Fruit fly (Drosophila melanogaster) whole organism, embryonic: ENCODE data around the gene qjt.

ENCODE experiments used
- BtbVII ChIP-seq: fragments of 200-800 bp; sonication (Bioruptor generic); optimal IDR thresholded peaks from 3 replicates; lab custom pipeline; 2017; ENCODE audit warnings: missing biosample characterization, mild to moderate bottlenecking, missing genetic modification characterization
- CG10366 ChIP-seq: fragments of 200-800 bp; sonication (Bioruptor generic); IDR thresholded peaks from 2 replicates; pipeline ENCODE4 v1.3.6; 2022; ENCODE audit warnings: missing biosample characterization, missing genetic modification characterization
- CG11247 ChIP-seq: fragments of 200-800 bp; sonication (Bioruptor generic); IDR thresholded peaks from 2 replicates; pipeline ENCODE4 v1.3.6; 2022; ENCODE audit warnings: missing biosample characterization, missing genetic modification characterization
- CG12299 ChIP-seq: fragments of 200-800 bp; sonication (Bioruptor generic); optimal IDR thresholded peaks from 2 replicates; lab custom pipeline; 2018; ENCODE audit warnings: missing biosample characterization, mild to moderate bottlenecking, missing genetic modification characterization
- CG12769 ChIP-seq: fragments of 200-800 bp; sonication (Bioruptor generic); optimal IDR thresholded peaks from 2 replicates; lab custom pipeline; 2019; ENCODE audit warnings: missing biosample characterization, mild to moderate bottlenecking, missing genetic modification characterization, moderate library complexity
- CG13287 ChIP-seq: fragments of 200-800 bp; sonication (Bioruptor generic); IDR thresholded peaks from 2 replicates; pipeline ENCODE4 v1.3.6; 2022; ENCODE audit warnings: missing biosample characterization, missing genetic modification characterization; ENCODE audit not compliant: partially characterized antibody
- CG14014 ChIP-seq: fragments of 200-800 bp; sonication (Bioruptor generic); IDR thresholded peaks from 2 replicates; pipeline ENCODE4 v1.3.6; 2022; ENCODE audit warnings: missing biosample characterization, missing genetic modification characterization
- CG15514 ChIP-seq: fragments of 200-800 bp; sonication (Bioruptor generic); optimal IDR thresholded peaks from 3 replicates; lab custom pipeline; 2017; ENCODE audit warnings: missing biosample characterization, missing genetic modification characterization, mild to moderate bottlenecking, moderate library complexity, missing genetic modification reagents
- CG17359 ChIP-seq: fragments of 200-800 bp; sonication (Bioruptor generic); optimal IDR thresholded peaks from 3 replicates; lab custom pipeline; 2018; ENCODE audit warnings: missing biosample characterization, mild to moderate bottlenecking, missing genetic modification characterization, moderate library complexity
- CG17912 ChIP-seq: fragments of 200-800 bp; sonication (Bioruptor generic); optimal IDR thresholded peaks from 2 replicates; lab custom pipeline; 2018; ENCODE audit warnings: missing biosample characterization, mild to moderate bottlenecking, missing genetic modification characterization
- CG30403 ChIP-seq: fragments of 200-800 bp; sonication (Bioruptor generic); optimal IDR thresholded peaks from 3 replicates; lab custom pipeline; 2016; ENCODE audit warnings: missing biosample characterization, missing genetic modification characterization
- CG32772 ChIP-seq: fragments of 200-800 bp; sonication (Bioruptor generic); IDR thresholded peaks from 2 replicates; pipeline ENCODE4 v1.3.6; 2022; ENCODE audit warnings: missing biosample characterization, missing genetic modification characterization
- CG34422 ChIP-seq: fragments of 200-800 bp; sonication (Bioruptor generic); IDR thresholded peaks from 3 replicates; pipeline ENCODE4 v1.3.6; 2022; ENCODE audit warnings: missing biosample characterization, missing genetic modification characterization
- CG3995 ChIP-seq: fragments of 200-800 bp; sonication (Bioruptor generic); optimal IDR thresholded peaks from 3 replicates; lab custom pipeline; 2016; ENCODE audit warnings: missing biosample characterization, missing genetic modification characterization
- CG4617 ChIP-seq: fragments of 200-800 bp; sonication (Bioruptor generic); optimal IDR thresholded peaks from 3 replicates; lab custom pipeline; 2016; ENCODE audit warnings: missing biosample characterization, missing genetic modification characterization, borderline replicate concordance
- CG7839 ChIP-seq: fragments of 200-800 bp; sonication (Bioruptor generic); optimal IDR thresholded peaks from 3 replicates; lab custom pipeline; 2018; ENCODE audit warnings: missing biosample characterization, mild to moderate bottlenecking, missing genetic modification characterization, moderate library complexity
- CG8281 ChIP-seq: fragments of 200-800 bp; sonication (Bioruptor generic); optimal IDR thresholded peaks from 2 replicates; lab custom pipeline; 2018; ENCODE audit warnings: missing biosample characterization, mild to moderate bottlenecking, missing genetic modification characterization, moderate library complexity
- CG8290 ChIP-seq, 3 experiments: fragments of 200-800 bp; sonication (Bioruptor generic); optimal IDR thresholded peaks; 2 replicates each; lab custom pipeline; 2016 to 2019; ENCODE audit warnings: missing biosample characterization in 3 of 3, missing genetic modification characterization in 3 of 3, mild to moderate bottlenecking in 2 of 3, moderate library complexity in 1 of 3
- CG9609 ChIP-seq: fragments of 200-800 bp; sonication (Bioruptor generic); optimal IDR thresholded peaks from 3 replicates; lab custom pipeline; 2016; ENCODE audit warnings: missing biosample characterization, missing genetic modification characterization
- D19B ChIP-seq: fragments of 200-800 bp; sonication (Bioruptor generic); optimal IDR thresholded peaks from 2 replicates; lab custom pipeline; 2017; ENCODE audit warnings: missing biosample characterization, mild to moderate bottlenecking, missing genetic modification characterization
- Dbx ChIP-seq: fragments of 200-800 bp; sonication (Bioruptor generic); IDR thresholded peaks from 3 replicates; pipeline ENCODE4 v1.3.6; 2022; ENCODE audit warnings: missing biosample characterization, missing genetic modification characterization
- Dip3 ChIP-seq: fragments of 200-800 bp; sonication (Bioruptor generic); optimal IDR thresholded peaks from 3 replicates; lab custom pipeline; 2016; ENCODE audit warnings: missing biosample characterization, missing genetic modification characterization
- HLHmδ ChIP-seq: fragments of 200-800 bp; sonication (Bioruptor generic); optimal IDR thresholded peaks from 2 replicates; lab custom pipeline; 2018; ENCODE audit warnings: missing biosample characterization, mild to moderate bottlenecking, missing genetic modification characterization, moderate library complexity
- Jarid2 ChIP-seq: fragments of 200-800 bp; sonication (Bioruptor generic); optimal IDR thresholded peaks from 3 replicates; lab custom pipeline; 2017; ENCODE audit warnings: mild to moderate bottlenecking, missing biosample characterization, missing genetic modification reagents, missing genetic modification characterization
- MTF-1 ChIP-seq: fragments of 200-800 bp; sonication (Bioruptor generic); optimal IDR thresholded peaks from 2 replicates; lab custom pipeline; 2018; ENCODE audit warnings: missing biosample characterization, mild to moderate bottlenecking, missing genetic modification characterization, borderline replicate concordance
- NC2α ChIP-seq: fragments of 200-800 bp; sonication (Bioruptor generic); optimal IDR thresholded peaks from 2 replicates; lab custom pipeline; 2016; ENCODE audit warnings: missing biosample characterization, missing genetic modification characterization
- NfI ChIP-seq: fragments of 200-800 bp; sonication (Bioruptor generic); optimal IDR thresholded peaks from 3 replicates; lab custom pipeline; 2018; ENCODE audit warnings: missing biosample characterization, mild to moderate bottlenecking, missing genetic modification characterization, moderate library complexity
- Opbp ChIP-seq: fragments of 200-800 bp; sonication (Bioruptor generic); IDR thresholded peaks from 3 replicates; pipeline ENCODE4 v1.3.6; 2022; ENCODE audit warnings: missing biosample characterization, missing genetic modification characterization; ENCODE audit not compliant: partially characterized antibody
- Rfx ChIP-seq: fragments of 200-800 bp; sonication (Bioruptor generic); IDR thresholded peaks from 2 replicates; pipeline ENCODE4 v1.3.6; 2022; ENCODE audit warnings: missing biosample characterization, missing genetic modification characterization
- Spps ChIP-seq: fragments of 200-800 bp; sonication (Bioruptor generic); optimal IDR thresholded peaks from 2 replicates; lab custom pipeline; 2018; ENCODE audit warnings: missing biosample characterization, mild to moderate bottlenecking, missing genetic modification characterization
- Stat92E ChIP-seq, 3 experiments: fragments of >200 bp in 2 of 3; fragments of 200-800 bp in 1 of 3; sonication (Bioruptor generic) in 1 of 3; optimal IDR thresholded peaks; 2 replicates each; lab custom pipeline; 2017 to 2019; ENCODE audit warnings: missing biosample characterization in 3 of 3, missing genetic modification characterization in 3 of 3, mild to moderate bottlenecking in 1 of 3, moderate library complexity in 1 of 3
- Taf1 ChIP-seq: fragments of 200-800 bp; sonication (Bioruptor generic); IDR thresholded peaks from 2 replicates; pipeline ENCODE4 v1.3.6; 2022; ENCODE audit warnings: missing biosample characterization, missing genetic modification characterization
- ato ChIP-seq: fragments of 200-800 bp; sonication (Bioruptor generic); IDR thresholded peaks from 2 replicates; pipeline ENCODE4 v1.3.6; 2022; ENCODE audit warnings: missing biosample characterization, missing genetic modification characterization; ENCODE audit not compliant: partially characterized antibody
- br ChIP-seq: fragments of >200 bp; optimal IDR thresholded peaks from 2 replicates; lab custom pipeline; 2017
- btn ChIP-seq: fragments of 200-800 bp; sonication (Bioruptor generic); optimal IDR thresholded peaks from 2 replicates; lab custom pipeline; 2016; ENCODE audit warnings: missing biosample characterization, missing genetic modification characterization
- chm ChIP-seq: fragments of 200-800 bp; sonication (Bioruptor generic); IDR thresholded peaks from 2 replicates; pipeline ENCODE4 v1.3.6; 2022; ENCODE audit warnings: missing biosample characterization, missing genetic modification characterization
- fd64A ChIP-seq: fragments of 200-800 bp; sonication (Bioruptor generic); optimal IDR thresholded peaks from 3 replicates; lab custom pipeline; 2018; ENCODE audit warnings: missing biosample characterization, mild to moderate bottlenecking, missing genetic modification characterization
- nom ChIP-seq: fragments of 200-800 bp; sonication (Bioruptor generic); optimal IDR thresholded peaks from 2 replicates; lab custom pipeline; 2017; ENCODE audit warnings: missing biosample characterization, missing genetic modification characterization, mild to moderate bottlenecking, moderate library complexity, missing genetic modification reagents
- onecut ChIP-seq: fragments of 200-800 bp; sonication (Bioruptor generic); IDR thresholded peaks from 2 replicates; pipeline ENCODE4 v1.3.6; 2022; ENCODE audit warnings: missing biosample characterization, missing genetic modification characterization
- peb ChIP-seq: fragments of 200-800 bp; sonication (Bioruptor generic); IDR thresholded peaks from 2 replicates; pipeline ENCODE4 v1.3.6; 2022; ENCODE audit warnings: missing biosample characterization, missing genetic modification characterization
- ranshi ChIP-seq: fragments of 200-800 bp; sonication (Bioruptor generic); IDR thresholded peaks from 2 replicates; pipeline ENCODE4 v1.3.6; 2022; ENCODE audit warnings: missing biosample characterization, missing genetic modification characterization
- schlank ChIP-seq: fragments of 200-800 bp; sonication (Bioruptor generic); optimal IDR thresholded peaks from 2 replicates; lab custom pipeline; 2018; ENCODE audit warnings: missing biosample characterization, mild to moderate bottlenecking, missing genetic modification characterization
- sqz ChIP-seq: fragments of 200-800 bp; sonication (Bioruptor generic); optimal IDR thresholded peaks from 3 replicates; lab custom pipeline; 2018; ENCODE audit warnings: missing biosample characterization, mild to moderate bottlenecking, missing genetic modification characterization
- stwl ChIP-seq: fragments of 200-800 bp; sonication (Bioruptor generic); optimal IDR thresholded peaks from 3 replicates; lab custom pipeline; 2018; ENCODE audit warnings: missing biosample characterization, mild to moderate bottlenecking, missing genetic modification characterization, moderate library complexity
- tap ChIP-seq: fragments of 200-800 bp; optimal IDR thresholded peaks from 3 replicates; lab custom pipeline; 2019; ENCODE audit warnings: missing biosample characterization, mild to moderate bottlenecking, missing genetic modification characterization, moderate library complexity
- trh ChIP-seq: fragments of 200-800 bp; sonication (Bioruptor generic); optimal IDR thresholded peaks from 2 replicates; lab custom pipeline; 2016; ENCODE audit warnings: missing biosample characterization, missing genetic modification characterization
- unc-4 ChIP-seq: fragments of 200-800 bp; sonication (Bioruptor generic); IDR thresholded peaks from 2 replicates; pipeline ENCODE4 v1.3.6; 2022; ENCODE audit warnings: missing biosample characterization, missing genetic modification characterization; ENCODE audit not compliant: partially characterized antibody
- usp ChIP-seq: fragments of >200 bp; optimal IDR thresholded peaks from 2 replicates; lab custom pipeline; 2017; ENCODE audit warnings: missing biosample characterization, missing genetic modification characterization
- vvl ChIP-seq: fragments of 200-800 bp; sonication (Bioruptor generic); IDR thresholded peaks from 2 replicates; pipeline ENCODE4 v1.3.6; 2022; ENCODE audit warnings: missing biosample characterization, missing genetic modification characterization
- z ChIP-seq: fragments of 200-800 bp; sonication (Bioruptor generic); IDR thresholded peaks from 3 replicates; pipeline ENCODE4 v1.3.6; 2022; ENCODE audit warnings: missing biosample characterization, missing genetic modification characterization

qjt gene

dm6 chr3L:17432947-17433346, 45.9 kb upstream of the qjt start, which contains the start of gene frc (continued):
- peak; percentile 80 for TF ChIP-seq CG3995
- TF ChIP-seq unc-4 (GFP tag; lab: Robert Waterston, UW) = no peak; the same call in 1 of the 2 replicates
- TF ChIP-seq CG10366 = no peak
- no peak for TF ChIP-seq CG17359 (tag; lab: Kevin White, UChicago)
- TF ChIP-seq fd64A (GFP tag; lab: Kevin White, UChicago) = no peak
- peak; percentile 40 for TF ChIP-seq CG4617 (GFP tag; lab: Kevin White, UChicago)
- TF ChIP-seq D19B (GFP tag; lab: Kevin White, UChicago) = no peak
- TF ChIP-seq CG32772 = no peak
- TF ChIP-seq Spps (tag; lab: Kevin White, UChicago) = no peak
- TF ChIP-seq CG12299 (tag; lab: Kevin White, UChicago) = no peak
- TF ChIP-seq CG17912 (GFP tag; lab: Kevin White, UChicago) = no peak
- peak; percentile 53 for TF ChIP-seq vvl (GFP tag; lab: Robert Waterston, UW)
- no peak for TF ChIP-seq CG8281 (tag; lab: Kevin White, UChicago)
- peak; percentile 29 for TF ChIP-seq Jarid2 (GFP tag; lab: Kevin White, UChicago)
- no peak for TF ChIP-seq br (lab: Kevin White, UChicago)
- no peak for TF ChIP-seq usp (GFP tag; lab: Kevin White, UChicago)
- TF ChIP-seq onecut (GFP tag; lab: Robert Waterston, UW) = no peak
- TF ChIP-seq CG8290 (GFP tag; optimal IDR thresholded peaks at IDR 0.05; lab: Kevin White, UChicago) = no peak
- TF ChIP-seq CG8290 (tag; optimal IDR thresholded peaks at IDR 0.05; lab: Kevin White, UChicago) = peak in 1 of 2 experiments; percentile 51
- peak; percentile 89 for TF ChIP-seq CG12769
- no peak for TF ChIP-seq CG30403 (GFP tag; lab: Kevin White, UChicago)
- no peak for TF ChIP-seq Dip3 (GFP tag; lab: Kevin White, UChicago)
- TF ChIP-seq ranshi (GFP tag; lab: Robert Waterston, UW) = peak; percentile 7; the same call in 1 of the 2 replicates
- no peak for TF ChIP-seq z
- no peak for TF ChIP-seq CG7839 (tag; lab: Kevin White, UChicago)
- no peak for TF ChIP-seq sqz
- TF ChIP-seq CG15514 (GFP tag; lab: Kevin White, UChicago) = peak; percentile 35
- peak; percentile 45 for TF ChIP-seq HLHmδ (GFP tag; lab: Kevin White, UChicago)
- TF ChIP-seq Dbx (GFP tag; lab: Robert Waterston, UW) = peak; percentile 39; the same call in 1 of the 3 replicates
- TF ChIP-seq CG11247 (GFP tag; lab: Robert Waterston, UW) = no peak
- no peak for TF ChIP-seq CG9609 (GFP tag; lab: Kevin White, UChicago)
- 0 out of 2 replicates have a peak, but pooled peaks have one; percentile 6 for TF ChIP-seq CG13287
- TF ChIP-seq stwl (tag; lab: Kevin White, UChicago) = peak; percentile 8
- no peak for TF ChIP-seq CG14014 (GFP tag; lab: Robert Waterston, UW)
- TF ChIP-seq trh (GFP tag; lab: Kevin White, UChicago) = no peak
- 0 out of 2 replicates have a peak, but pooled peaks have one; percentile 50 for TF ChIP-seq chm
- TF ChIP-seq btn (GFP tag; lab: Kevin White, UChicago) = no peak
- TF ChIP-seq ato (GFP tag; lab: Robert Waterston, UW) = 0 out of 2 replicates have a peak, but pooled peaks have one; percentile 14
- TF ChIP-seq CG34422 (GFP tag; lab: Robert Waterston, UW) = peak; percentile 66; the same call in 1 of the 3 replicates
- no peak for TF ChIP-seq Stat92E (GFP tag; optimal IDR thresholded peaks at IDR 0.05; lab: Kevin White, UChicago)
- 0 out of 3 replicates have a peak, but pooled peaks have one; percentile 42 for TF ChIP-seq Opbp (GFP tag; lab: Robert Waterston, UW)
- TF ChIP-seq nom (GFP tag; lab: Kevin White, UChicago) = peak; percentile 38
- no peak for TF ChIP-seq tap
- TF ChIP-seq schlank (tag; lab: Kevin White, UChicago) = no peak
- TF ChIP-seq Taf1 (GFP tag; lab: Robert Waterston, UW) = no peak
- no peak for TF ChIP-seq peb (GFP tag; lab: Robert Waterston, UW)
- no peak for TF ChIP-seq NC2α (GFP tag; lab: Kevin White, UChicago)
- TF ChIP-seq Rfx (GFP tag; lab: Robert Waterston, UW) = no peak
- TF ChIP-seq NfI = no peak
- TF ChIP-seq MTF-1 (GFP tag; lab: Kevin White, UChicago) = no peak
- TF ChIP-seq BtbVII (GFP tag; lab: Kevin White, UChicago) = no peak
